Fruit fly (Drosophila melanogaster) whole organism, embryonic: Measurements from ENCODE around the gene MP1.

Source experiments
- Antp ChIP-seq: fragments of 200-800 bp; sonication (Bioruptor generic); optimal IDR thresholded peaks from 3 replicates; lab custom pipeline; 2016; ENCODE audit warnings: missing biosample characterization, missing genetic modification characterization
- C15 ChIP-seq: fragments of 200-800 bp; sonication (Bioruptor generic); IDR thresholded peaks from 3 replicates; pipeline ENCODE4 v1.3.6; 2022; ENCODE audit warnings: missing biosample characterization, missing genetic modification characterization
- CG10267 ChIP-seq: fragments of 200-800 bp; sonication (Bioruptor generic); optimal IDR thresholded peaks from 2 replicates; lab custom pipeline; 2018; ENCODE audit warnings: missing biosample characterization, mild to moderate bottlenecking, missing genetic modification characterization, moderate library complexity
- CG10959 ChIP-seq: fragments of 200-800 bp; sonication (Bioruptor generic); IDR thresholded peaks from 2 replicates; pipeline ENCODE4 v1.3.6; 2022; ENCODE audit warnings: missing biosample characterization, missing genetic modification characterization
- CG11695 ChIP-seq: fragments of 200-800 bp; sonication (Bioruptor generic); IDR thresholded peaks from 3 replicates; pipeline ENCODE4 v1.3.6; 2022; ENCODE audit warnings: missing biosample characterization, missing genetic modification characterization
- CG12104 ChIP-seq: fragments of 200-800 bp; sonication (Bioruptor generic); optimal IDR thresholded peaks from 3 replicates; lab custom pipeline; 2016; ENCODE audit warnings: missing biosample characterization, missing genetic modification characterization
- CG12391 ChIP-seq: fragments of 200-800 bp; sonication (Bioruptor generic); optimal IDR thresholded peaks from 3 replicates; lab custom pipeline; 2018; ENCODE audit warnings: missing biosample characterization, mild to moderate bottlenecking, missing genetic modification characterization, moderate library complexity
- CG12769 ChIP-seq: fragments of 200-800 bp; sonication (Bioruptor generic); optimal IDR thresholded peaks from 2 replicates; lab custom pipeline; 2019; ENCODE audit warnings: missing biosample characterization, mild to moderate bottlenecking, missing genetic modification characterization, moderate library complexity
- CG13424 ChIP-seq: fragments of 200-800 bp; sonication (Bioruptor generic); optimal IDR thresholded peaks from 2 replicates; lab custom pipeline; 2019; ENCODE audit warnings: missing biosample characterization, mild to moderate bottlenecking, missing genetic modification characterization, moderate library complexity
- CG14050 ChIP-seq: fragments of 200-800 bp; sonication (Bioruptor generic); IDR thresholded peaks from 3 replicates; pipeline ENCODE4 v1.3.6; 2022; ENCODE audit warnings: missing biosample characterization, missing genetic modification characterization
- CG2116 ChIP-seq: fragments of 200-800 bp; sonication (Bioruptor generic); optimal IDR thresholded peaks from 3 replicates; lab custom pipeline; 2018; ENCODE audit warnings: missing biosample characterization, mild to moderate bottlenecking, missing genetic modification characterization
- CG2199 ChIP-seq: fragments of 200-800 bp; sonication (Bioruptor generic); IDR thresholded peaks from 3 replicates; pipeline ENCODE4 v1.3.6; 2022; ENCODE audit warnings: missing biosample characterization, missing genetic modification characterization
- CG3163 ChIP-seq: fragments of 200-800 bp; sonication (Bioruptor generic); optimal IDR thresholded peaks from 3 replicates; lab custom pipeline; 2016; ENCODE audit warnings: missing biosample characterization, missing genetic modification characterization
- CG4360 ChIP-seq: fragments of 200-800 bp; sonication (Bioruptor generic); IDR thresholded peaks from 2 replicates; pipeline ENCODE4 v1.3.6; 2022; ENCODE audit warnings: missing biosample characterization, missing genetic modification characterization
- CG4617 ChIP-seq: fragments of 200-800 bp; sonication (Bioruptor generic); optimal IDR thresholded peaks from 3 replicates; lab custom pipeline; 2016; ENCODE audit warnings: missing biosample characterization, missing genetic modification characterization, borderline replicate concordance
- CG5245 ChIP-seq: fragments of 200-800 bp; sonication (Bioruptor generic); optimal IDR thresholded peaks from 3 replicates; lab custom pipeline; 2016; ENCODE audit warnings: missing biosample characterization, missing genetic modification characterization
- CG6254 ChIP-seq: fragments of 200-800 bp; sonication (Bioruptor generic); optimal IDR thresholded peaks from 3 replicates; lab custom pipeline; 2017; ENCODE audit warnings: mild to moderate bottlenecking, missing biosample characterization, missing genetic modification reagents, missing genetic modification characterization
- CG6272 ChIP-seq: fragments of 200-800 bp; sonication (Bioruptor generic); IDR thresholded peaks from 2 replicates; pipeline ENCODE4 v1.3.6; 2022; ENCODE audit warnings: missing biosample characterization, missing genetic modification characterization
- CG7745 ChIP-seq: fragments of 200-800 bp; sonication (Bioruptor generic); optimal IDR thresholded peaks from 2 replicates; lab custom pipeline; 2018; ENCODE audit warnings: missing biosample characterization, mild to moderate bottlenecking, missing genetic modification characterization, moderate library complexity
- CG9609 ChIP-seq: fragments of 200-800 bp; sonication (Bioruptor generic); optimal IDR thresholded peaks from 3 replicates; lab custom pipeline; 2016; ENCODE audit warnings: missing biosample characterization, missing genetic modification characterization
- CG9797 ChIP-seq: fragments of 200-800 bp; sonication (Bioruptor generic); optimal IDR thresholded peaks from 3 replicates; lab custom pipeline; 2018; ENCODE audit warnings: missing biosample characterization, mild to moderate bottlenecking, missing genetic modification characterization
- CG9876 ChIP-seq: fragments of 200-800 bp; sonication (Bioruptor generic); optimal IDR thresholded peaks from 2 replicates; lab custom pipeline; 2016; ENCODE audit warnings: missing biosample characterization, missing genetic modification characterization
- CG9932 ChIP-seq: fragments of 200-800 bp; sonication (Bioruptor generic); IDR thresholded peaks from 2 replicates; pipeline ENCODE4 v1.3.6; 2022; ENCODE audit warnings: missing biosample characterization, missing genetic modification characterization
- CrebB ChIP-seq: fragments of 200-800 bp; sonication (Bioruptor generic); optimal IDR thresholded peaks from 3 replicates; lab custom pipeline; 2018; ENCODE audit warnings: missing biosample characterization, mild to moderate bottlenecking, missing genetic modification characterization
- H2.0 ChIP-seq: fragments of 200-800 bp; sonication (Bioruptor generic); IDR thresholded peaks from 2 replicates; pipeline ENCODE4 v1.3.6; 2022; ENCODE audit warnings: missing biosample characterization, missing genetic modification characterization
- Hand ChIP-seq: fragments of 200-800 bp; sonication (Bioruptor generic); optimal IDR thresholded peaks from 2 replicates; lab custom pipeline; 2017; ENCODE audit warnings: mild to moderate bottlenecking, missing biosample characterization, missing genetic modification reagents, missing genetic modification characterization
- HmgD ChIP-seq: fragments of 200-800 bp; sonication (Bioruptor generic); optimal IDR thresholded peaks from 3 replicates; lab custom pipeline; 2016; ENCODE audit warnings: missing biosample characterization, missing genetic modification characterization
- MESR4 ChIP-seq: fragments of 200-800 bp; sonication (Bioruptor generic); optimal IDR thresholded peaks from 2 replicates; lab custom pipeline; 2018; ENCODE audit warnings: missing biosample characterization, mild to moderate bottlenecking, missing genetic modification characterization, moderate library complexity
- NC2β ChIP-seq: fragments of 200-800 bp; sonication (Bioruptor generic); optimal IDR thresholded peaks from 2 replicates; lab custom pipeline; 2016; ENCODE audit warnings: missing biosample characterization, missing genetic modification characterization
- NK7.1 ChIP-seq: fragments of 200-800 bp; sonication (Bioruptor generic); optimal IDR thresholded peaks from 3 replicates; lab custom pipeline; 2016; ENCODE audit warnings: missing biosample characterization, missing genetic modification characterization
- Nf-YB ChIP-seq: fragments of 200-800 bp; sonication (Bioruptor generic); optimal IDR thresholded peaks from 3 replicates; lab custom pipeline; 2019; ENCODE audit warnings: missing biosample characterization, mild to moderate bottlenecking, missing genetic modification characterization, moderate library complexity
- NfI ChIP-seq: fragments of 200-800 bp; sonication (Bioruptor generic); optimal IDR thresholded peaks from 3 replicates; lab custom pipeline; 2018; ENCODE audit warnings: missing biosample characterization, mild to moderate bottlenecking, missing genetic modification characterization, moderate library complexity
- Opbp ChIP-seq: fragments of 200-800 bp; sonication (Bioruptor generic); IDR thresholded peaks from 3 replicates; pipeline ENCODE4 v1.3.6; 2022; ENCODE audit warnings: missing biosample characterization, missing genetic modification characterization; ENCODE audit not compliant: partially characterized antibody
- Optix ChIP-seq: fragments of 200-800 bp; sonication (Bioruptor generic); IDR thresholded peaks from 3 replicates; pipeline ENCODE4 v1.3.6; 2022; ENCODE audit warnings: missing biosample characterization, missing genetic modification characterization
- ab ChIP-seq: fragments of 200-800 bp; sonication (Bioruptor generic); optimal IDR thresholded peaks from 2 replicates; lab custom pipeline; 2016; ENCODE audit warnings: missing biosample characterization, missing genetic modification characterization
- da ChIP-seq: fragments of 200-800 bp; sonication (Bioruptor generic); optimal IDR thresholded peaks from 2 replicates; lab custom pipeline; 2016; ENCODE audit warnings: missing biosample characterization, missing genetic modification characterization
- dimm ChIP-seq: fragments of 200-800 bp; sonication (Bioruptor generic); IDR thresholded peaks from 2 replicates; pipeline ENCODE4 v1.3.6; 2022; ENCODE audit warnings: missing biosample characterization, missing genetic modification characterization
- dpn ChIP-seq, 2 experiments: fragments of 200-800 bp; sonication (Bioruptor generic); optimal IDR thresholded peaks; 3 replicates each; lab custom pipeline; 2016; ENCODE audit warnings: missing biosample characterization in 2 of 2, missing genetic modification characterization in 2 of 2
- dysf ChIP-seq: fragments of 200-800 bp; sonication (Bioruptor generic); IDR thresholded peaks from 3 replicates; pipeline ENCODE4 v1.3.6; 2022; ENCODE audit warnings: missing biosample characterization, missing genetic modification characterization
- esg ChIP-seq: fragments of 200-800 bp; sonication (Bioruptor generic); conservative IDR thresholded peaks from 2 replicates; pipeline ENCODE4 v1.3.6; 2022; ENCODE audit warnings: missing biosample characterization, missing genetic modification characterization
- ewg ChIP-seq: fragments of 200-800 bp; sonication (Bioruptor generic); optimal IDR thresholded peaks from 3 replicates; lab custom pipeline; 2017; ENCODE audit warnings: mild to moderate bottlenecking, missing biosample characterization, missing genetic modification reagents, missing genetic modification characterization
- hbn ChIP-seq: fragments of 200-800 bp; sonication (Bioruptor generic); IDR thresholded peaks from 2 replicates; pipeline ENCODE4 v1.3.6; 2022; ENCODE audit warnings: missing biosample characterization, missing genetic modification characterization; ENCODE audit not compliant: partially characterized antibody
- jigr1 ChIP-seq: fragments of 200-800 bp; sonication (Bioruptor generic); IDR thresholded peaks from 3 replicates; pipeline ENCODE4 v1.3.6; 2022; ENCODE audit warnings: missing biosample characterization, missing genetic modification characterization
- ken ChIP-seq: fragments of 200-800 bp; sonication (Bioruptor generic); IDR thresholded peaks from 3 replicates; pipeline ENCODE4 v1.3.6; 2022; ENCODE audit warnings: missing biosample characterization, missing genetic modification characterization
- pan ChIP-seq, 4 experiments: fragments of >200 bp in 3 of 4; fragments of 200-800 bp in 1 of 4; sonication (Bioruptor generic) in 1 of 4; optimal IDR thresholded peaks in 3 of 4; IDR thresholded peaks in 1 of 4; 2 replicates each; pipeline versions ENCODE4 v1.3.6 to Lab custom; 2017 to 2022; ENCODE audit warnings: missing biosample characterization in 2 of 4, missing genetic modification characterization in 2 of 4, mixed read lengths in 1 of 4
- pros ChIP-seq: fragments of 200-800 bp; sonication (Bioruptor generic); optimal IDR thresholded peaks from 3 replicates; lab custom pipeline; 2019; ENCODE audit warnings: missing biosample characterization, mild to moderate bottlenecking, missing genetic modification characterization, moderate library complexity
- sim ChIP-seq: fragments of 200-800 bp; sonication (Bioruptor generic); IDR thresholded peaks from 2 replicates; pipeline ENCODE4 v1.3.6; 2022; ENCODE audit warnings: missing biosample characterization, missing genetic modification characterization
- stwl ChIP-seq: fragments of 200-800 bp; sonication (Bioruptor generic); optimal IDR thresholded peaks from 3 replicates; lab custom pipeline; 2018; ENCODE audit warnings: missing biosample characterization, mild to moderate bottlenecking, missing genetic modification characterization, moderate library complexity
- tna ChIP-seq: fragments of 200-800 bp; sonication (Bioruptor generic); IDR thresholded peaks from 2 replicates; pipeline ENCODE4 v1.3.6; 2022; ENCODE audit warnings: missing biosample characterization, missing genetic modification characterization; ENCODE audit not compliant: partially characterized antibody
- vfl ChIP-seq: fragments of 200-800 bp; sonication (Bioruptor generic); optimal IDR thresholded peaks from 2 replicates; lab custom pipeline; 2016; ENCODE audit warnings: missing biosample characterization, missing genetic modification characterization
- vnd ChIP-seq: fragments of 200-800 bp; sonication (Bioruptor generic); IDR thresholded peaks from 3 replicates; pipeline ENCODE4 v1.3.6; 2022; ENCODE audit warnings: missing biosample characterization, missing genetic modification characterization; ENCODE audit not compliant: partially characterized antibody

The MP1 gene

DNA sequence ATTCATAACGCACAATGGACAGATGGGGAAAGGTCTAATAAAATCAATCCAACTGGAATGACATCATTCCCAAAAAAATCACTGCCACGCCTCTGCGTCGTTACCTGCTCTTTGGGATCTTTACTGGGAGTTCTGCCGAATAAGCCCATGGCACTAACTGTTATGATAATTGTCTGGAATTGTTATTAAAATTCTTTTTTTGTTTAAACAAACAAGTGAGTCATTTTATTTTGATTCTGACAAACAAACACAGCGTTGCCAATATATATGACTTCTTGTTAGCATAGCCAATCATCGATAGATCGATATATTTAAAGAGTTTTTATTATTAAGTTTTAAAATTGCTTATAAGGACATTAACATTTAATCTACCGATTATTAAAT is 3.0 kb downstream of the MP1 start, which contains the start of gene Vps24 (continued):
- TF ChIP-seq CG4617 (peak; percentile 29), NK7.1 (GFP tag; lab: Kevin White, UChicago) (no peak), CG6272 (no peak), CG9932 (no peak), tna (GFP tag; lab: Robert Waterston, UW) (no peak), vfl (no peak), CG11695 (no peak), pan (optimal IDR thresholded peaks at IDR 0.05; lab: Kevin White, UChicago) (no peak), pan (GFP tag; optimal IDR thresholded peaks at IDR 0.05 in 1 of 2, IDR thresholded peaks at IDR 0.05 in 1 of 2) (no peak), Opbp (GFP tag; lab: Robert Waterston, UW) (peak; percentile 20; the same call in 1 of the 3 replicates), vnd (GFP tag; lab: Robert Waterston, UW) (peak; percentile 41; the same call in 1 of the 3 replicates), ab (GFP tag; lab: Kevin White, UChicago) (no peak), CG5245 (GFP tag; lab: Kevin White, UChicago) (no peak), CG10267 (tag; lab: Kevin White, UChicago) (no peak), Antp (GFP tag; lab: Kevin White, UChicago) (no peak), hbn (peak; percentile 51; the same call in 1 of the 2 replicates), CG9609 (no peak), sim (GFP tag; lab: Robert Waterston, UW) (no peak), CG12104 (GFP tag; lab: Kevin White, UChicago) (no peak), CG10959 (GFP tag; lab: Robert Waterston, UW) (no peak), HmgD (GFP tag; lab: Kevin White, UChicago) (no peak), stwl (tag; lab: Kevin White, UChicago) (peak; percentile 6), CG2199 (GFP tag; lab: Robert Waterston, UW) (no peak), CG12391 (tag; lab: Kevin White, UChicago) (no peak), CG13424 (tag; lab: Kevin White, UChicago) (no peak), Optix (GFP tag; lab: Robert Waterston, UW) (no peak), dimm (GFP tag; lab: Robert Waterston, UW) (no peak), dpn (GFP tag; optimal IDR thresholded peaks at IDR 0.05; lab: Kevin White, UChicago) (no peak), CG3163 (no peak), MESR4 (peak; percentile 82)
- TF ChIP-seq, all 482 proteins: peak for 32

DNA sequence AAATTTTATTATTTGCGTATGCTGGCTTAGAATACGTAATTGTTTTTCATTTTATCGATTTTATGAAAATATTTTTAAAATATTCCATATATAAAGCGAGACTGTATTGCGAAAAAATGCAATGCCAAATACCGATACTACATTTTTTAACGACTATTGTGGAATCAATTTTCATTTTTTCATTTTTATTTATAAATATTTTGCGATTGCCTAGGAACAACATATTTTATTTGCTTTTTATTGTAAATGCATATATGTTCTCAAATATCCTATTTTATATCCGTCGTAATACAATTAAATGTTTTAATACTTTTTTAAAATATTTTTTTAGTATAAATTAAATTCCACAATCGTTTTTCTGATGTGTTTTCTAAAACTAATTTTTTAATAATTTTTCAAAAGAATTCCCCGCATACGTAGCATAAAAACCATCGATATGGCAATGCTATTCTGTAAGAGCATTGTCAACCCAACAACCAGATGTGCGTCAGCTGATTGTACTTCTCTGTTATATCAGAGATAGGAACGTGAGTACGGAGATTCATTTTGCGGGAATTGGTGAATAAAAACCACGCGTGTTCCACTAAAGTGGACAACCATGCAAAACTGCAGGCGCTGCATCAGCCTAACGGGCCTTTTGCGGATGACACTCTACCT is 3.5 kb downstream of the MP1 start, which contains the start of gene Suv3:
Gene Suv3 (plus strand): TSS at position 489 of the 657 bp plus-strand sequence.
- TF ChIP-seq Hand (GFP tag; lab: Kevin White, UChicago) (no peak), C15 (GFP tag; lab: Robert Waterston, UW) (no peak), CG12769 (no peak), NfI (peak; percentile 20), CG7745 (tag; lab: Kevin White, UChicago) (no peak), ken (GFP tag; lab: Robert Waterston, UW) (no peak), CG14050 (GFP tag; lab: Robert Waterston, UW) (no peak), CG6254 (GFP tag; lab: Kevin White, UChicago) (no peak), dysf (GFP tag; lab: Robert Waterston, UW) (peak; percentile 41; the same call in 1 of the 3 replicates), CrebB (no peak), jigr1 (GFP tag; lab: Robert Waterston, UW) (no peak), CG4360 (GFP tag; lab: Robert Waterston, UW) (no peak), ewg (GFP tag; lab: Kevin White, UChicago) (no peak), Nf-YB (GFP tag; lab: Kevin White, UChicago) (peak; percentile 8), NC2β (GFP tag; lab: Kevin White, UChicago) (no peak), pros (no peak), da (GFP tag; lab: Kevin White, UChicago) (no peak), CG9797 (GFP tag; lab: Kevin White, UChicago) (no peak), CG9876 (GFP tag; lab: Kevin White, UChicago) (no peak), CG2116 (GFP tag; lab: Kevin White, UChicago) (peak; percentile 15), H2.0 (GFP tag; lab: Robert Waterston, UW) (no peak), esg (peak; percentile 30; the same call in 1 of the 2 replicates)
